Worm (Caenorhabditis elegans): ENCODE results near the gene F53F4.18.

The F53F4.18 gene

ce11 chrV:13589494-13590176, at the start of gene F53F4.18, which contains the start of gene F53F4.2:
Gene F53F4.18 (plus strand): TSS chrV:13590126.
Gene F53F4.2 (minus strand): TSS chrV:13589594.
- TF ChIP-seq klf-2 (GFP tag; conservative IDR thresholded peaks at IDR 0.05) (no peak), ref-1 (GFP tag; conservative IDR thresholded peaks at IDR 0.05) (no peak), tab-1 (GFP tag; IDR thresholded peaks at IDR 0.05) (no peak), ztf-23 (GFP tag; IDR thresholded peaks at IDR 0.05) (no peak), cog-1 (tag; optimal IDR thresholded peaks at IDR 0.05) (no peak), ztf-29 (GFP tag; IDR thresholded peaks at IDR 0.05) (no peak), med-1 (GFP tag; optimal IDR thresholded peaks at IDR 0.05; ENCODE audit: insufficient read depth) (no peak), flt-1 (GFP tag; IDR thresholded peaks at IDR 0.05) (no peak), T22C8.4 (GFP tag; IDR thresholded peaks at IDR 0.05) (no peak)

ce11 chrV:13551601-13552000, 38.3 kb upstream of the F53F4.18 start, which contains the start of the genes C56A3.4 and C56A3.5:
Gene C56A3.4 (minus strand): TSS chrV:13551754.
Gene C56A3.5 (plus strand): TSS chrV:13551967.
- TF ChIP-seq tab-1 (GFP tag; IDR thresholded peaks at IDR 0.05) (no peak), cog-1 (tag; optimal IDR thresholded peaks at IDR 0.05) (no peak), ref-1 (GFP tag; conservative IDR thresholded peaks at IDR 0.05) (no peak), T22C8.4 (GFP tag; IDR thresholded peaks at IDR 0.05) (no peak), ztf-29 (GFP tag; IDR thresholded peaks at IDR 0.05) (no peak), klf-2 (GFP tag; conservative IDR thresholded peaks at IDR 0.05) (no peak), ztf-23 (GFP tag; IDR thresholded peaks at IDR 0.05) (no peak), flt-1 (GFP tag; IDR thresholded peaks at IDR 0.05) (no peak), med-1 (GFP tag; optimal IDR thresholded peaks at IDR 0.05; ENCODE audit: insufficient read depth) (no peak)

- TF ChIP-seq cog-1 (tag; optimal IDR thresholded peaks at IDR 0.05) (no peak), T22C8.4 (GFP tag; IDR thresholded peaks at IDR 0.05) (no peak)
Observed at ce11 chrV:13556297-13556696, 33.6 kb upstream of the F53F4.18 start, which contains the start of gene C56A3.6. Gene C56A3.6 (minus strand): TSS chrV:13556397.

- TF ChIP-seq flt-1 (GFP tag; IDR thresholded peaks at IDR 0.05), result peak; percentile 87
- no peak for TF ChIP-seq med-1 (GFP tag; optimal IDR thresholded peaks at IDR 0.05; ENCODE audit: insufficient read depth)
- TF ChIP-seq klf-2 (GFP tag; conservative IDR thresholded peaks at IDR 0.05), result peak; percentile 56; the same call in 1 of the 2 replicates
- TF ChIP-seq cog-1 (tag; optimal IDR thresholded peaks at IDR 0.05), result peak; percentile 3
- no peak for TF ChIP-seq tab-1 (GFP tag; IDR thresholded peaks at IDR 0.05)
- peak; percentile 73 for TF ChIP-seq ztf-23 (GFP tag; IDR thresholded peaks at IDR 0.05)
Observed at ce11 chrV:13556746-13557145, 33.2 kb upstream of the F53F4.18 start, which contains the start of gene cav-2. Gene cav-2 (plus strand): TSS chrV:13557104.

- no peak for TF ChIP-seq cog-1 (tag; optimal IDR thresholded peaks at IDR 0.05)
Observed at ce11 chrV:13559978-13560377, 29.9 kb upstream of the F53F4.18 start, which contains the start of gene C56A3.8. Gene C56A3.8 (plus strand): TSS chrV:13560278.

- no peak for TF ChIP-seq ztf-29 (GFP tag; IDR thresholded peaks at IDR 0.05)
- no peak for TF ChIP-seq ztf-23 (GFP tag; IDR thresholded peaks at IDR 0.05)
Observed at ce11 chrV:13562748-13563147, 27.2 kb upstream of the F53F4.18 start.

ce11 chrV:13563841-13564240, 26.1 kb upstream of the F53F4.18 start, which contains the start of gene grl-17:
Gene grl-17 (minus strand): TSS chrV:13563941.
- TF ChIP-seq ref-1 (GFP tag; conservative IDR thresholded peaks at IDR 0.05) (no peak), ztf-29 (GFP tag; IDR thresholded peaks at IDR 0.05) (no peak), ztf-23 (GFP tag; IDR thresholded peaks at IDR 0.05) (no peak), T22C8.4 (GFP tag; IDR thresholded peaks at IDR 0.05) (no peak), klf-2 (GFP tag; conservative IDR thresholded peaks at IDR 0.05) (no peak), med-1 (GFP tag; optimal IDR thresholded peaks at IDR 0.05; ENCODE audit: insufficient read depth) (no peak), cog-1 (tag; optimal IDR thresholded peaks at IDR 0.05) (no peak), tab-1 (GFP tag; IDR thresholded peaks at IDR 0.05) (no peak), flt-1 (GFP tag; IDR thresholded peaks at IDR 0.05) (no peak)

- 0 out of 2 replicates have a peak, but pooled peaks have one; percentile 9 for TF ChIP-seq T22C8.4 (GFP tag; IDR thresholded peaks at IDR 0.05)
- TF ChIP-seq cog-1 (tag; optimal IDR thresholded peaks at IDR 0.05), result no peak
Observed at ce11 chrV:13565197-13565596, 24.7 kb upstream of the F53F4.18 start.

- TF ChIP-seq klf-2 (GFP tag; conservative IDR thresholded peaks at IDR 0.05), result no peak
- TF ChIP-seq T22C8.4 (GFP tag; IDR thresholded peaks at IDR 0.05), result no peak
- no peak for TF ChIP-seq cog-1 (tag; optimal IDR thresholded peaks at IDR 0.05)
- TF ChIP-seq tab-1 (GFP tag; IDR thresholded peaks at IDR 0.05), result no peak
- no peak for TF ChIP-seq ref-1 (GFP tag; conservative IDR thresholded peaks at IDR 0.05)
- TF ChIP-seq flt-1 (GFP tag; IDR thresholded peaks at IDR 0.05), result no peak
Observed at ce11 chrV:13565781-13566180, 24.1 kb upstream of the F53F4.18 start, which contains the start of gene slrp-1. Gene slrp-1 (plus strand): TSS chrV:13565863.

- TF ChIP-seq flt-1 (GFP tag; IDR thresholded peaks at IDR 0.05) (no peak), ref-1 (GFP tag; conservative IDR thresholded peaks at IDR 0.05) (no peak), T22C8.4 (GFP tag; IDR thresholded peaks at IDR 0.05) (no peak), med-1 (GFP tag; optimal IDR thresholded peaks at IDR 0.05; ENCODE audit: insufficient read depth) (no peak), klf-2 (GFP tag; conservative IDR thresholded peaks at IDR 0.05) (no peak), ztf-23 (GFP tag; IDR thresholded peaks at IDR 0.05) (no peak), ztf-29 (GFP tag; IDR thresholded peaks at IDR 0.05) (no peak), tab-1 (GFP tag; IDR thresholded peaks at IDR 0.05) (no peak)
Observed at ce11 chrV:13566967-13567366, 23.0 kb upstream of the F53F4.18 start.

- TF ChIP-seq cog-1 (tag; optimal IDR thresholded peaks at IDR 0.05), result no peak
- TF ChIP-seq med-1 (GFP tag; optimal IDR thresholded peaks at IDR 0.05; ENCODE audit: insufficient read depth), result no peak
- TF ChIP-seq ref-1 (GFP tag; conservative IDR thresholded peaks at IDR 0.05), result no peak
- no peak for TF ChIP-seq T22C8.4 (GFP tag; IDR thresholded peaks at IDR 0.05)
- TF ChIP-seq flt-1 (GFP tag; IDR thresholded peaks at IDR 0.05), result no peak
- TF ChIP-seq ztf-23 (GFP tag; IDR thresholded peaks at IDR 0.05), result no peak
- TF ChIP-seq ztf-29 (GFP tag; IDR thresholded peaks at IDR 0.05), result no peak
- TF ChIP-seq klf-2 (GFP tag; conservative IDR thresholded peaks at IDR 0.05), result no peak
- no peak for TF ChIP-seq tab-1 (GFP tag; IDR thresholded peaks at IDR 0.05)
Observed at ce11 chrV:13568533-13568932, 21.4 kb upstream of the F53F4.18 start, which contains the start of the genes nuaf-1 and bir-2. Gene nuaf-1 (minus strand): TSS chrV:13568630. Gene bir-2 (plus strand): TSS chrV:13568850.
